Fruit fly (Drosophila melanogaster): ENCODE measurements around the gene Coq2.

Gene Coq2

DNA sequence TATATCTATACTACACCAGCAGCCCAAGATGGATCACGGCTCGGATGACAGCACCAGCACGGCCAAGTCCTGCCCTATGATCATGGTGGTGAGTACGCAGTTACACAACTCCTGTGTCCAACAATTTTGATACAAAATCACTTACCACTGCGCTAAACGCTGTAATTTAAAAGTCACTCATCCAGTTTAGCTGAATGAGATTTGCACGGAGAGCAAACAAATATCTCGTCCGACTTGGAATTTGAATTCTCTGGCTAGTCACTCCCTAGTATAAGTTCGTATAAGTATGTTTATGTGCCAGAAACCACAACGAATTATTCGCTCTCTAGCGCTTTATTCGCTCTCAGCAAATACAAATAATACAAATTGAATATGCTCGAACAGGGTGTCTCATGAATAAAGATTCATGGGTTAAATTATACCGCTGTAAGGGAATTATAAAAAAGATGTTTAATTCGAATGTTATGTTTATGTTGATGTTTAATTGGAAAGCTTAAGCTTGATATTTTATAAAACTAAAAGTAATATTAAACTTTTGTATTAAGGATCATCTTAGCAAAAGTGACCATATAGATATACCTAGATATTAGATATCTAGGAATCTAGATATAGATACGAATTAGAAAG, 1.5 kb upstream of the Coq2 start:
- peak; percentile 6 for TF ChIP-seq CG7045 (GFP tag; optimal IDR thresholded peaks at IDR 0.05)
- TF ChIP-seq Mnt (GFP tag; optimal IDR thresholded peaks at IDR 0.05) = no peak
- TF ChIP-seq kay (GFP tag; ENCODE audit: borderline replicate concordance) = no peak
- TF ChIP-seq CG33017 (tag; optimal IDR thresholded peaks at IDR 0.05) = peak; percentile 60
- no peak for TF ChIP-seq Crg-1 (GFP tag; optimal IDR thresholded peaks at IDR 0.05)
- TF ChIP-seq CG5204 (GFP tag; optimal IDR thresholded peaks at IDR 0.05) = no peak
- TF ChIP-seq cnc (optimal IDR thresholded peaks at IDR 0.05) = no peak
- TF ChIP-seq pad (GFP tag; optimal IDR thresholded peaks at IDR 0.05) = no peak
- TF ChIP-seq cic (GFP tag; optimal IDR thresholded peaks at IDR 0.05) = peak; percentile 37
- TF ChIP-seq CG11617 (GFP tag; optimal IDR thresholded peaks at IDR 0.05) = no peak
- TF ChIP-seq CG12768 (GFP tag; optimal IDR thresholded peaks at IDR 0.05) = no peak
- TF ChIP-seq bab1 (GFP tag; optimal IDR thresholded peaks at IDR 0.05) = no peak
- no peak for TF ChIP-seq toe (GFP tag; optimal IDR thresholded peaks at IDR 0.05)
- TF ChIP-seq CG1620 (GFP tag; optimal IDR thresholded peaks at IDR 0.05) = no peak
- peak; percentile 27 for TF ChIP-seq CG7101 (tag; optimal IDR thresholded peaks at IDR 0.05)
- TF ChIP-seq CG14711 (tag; optimal IDR thresholded peaks at IDR 0.05) = peak; percentile 29
- no peak for TF ChIP-seq Hr96 (GFP tag; optimal IDR thresholded peaks at IDR 0.05)
- no peak for TF ChIP-seq ovo (GFP tag; optimal IDR thresholded peaks at IDR 0.05)
- no peak for TF ChIP-seq tj (GFP tag; optimal IDR thresholded peaks at IDR 0.05)
- TF ChIP-seq Clk (GFP tag; optimal IDR thresholded peaks at IDR 0.05) = no peak

DNA sequence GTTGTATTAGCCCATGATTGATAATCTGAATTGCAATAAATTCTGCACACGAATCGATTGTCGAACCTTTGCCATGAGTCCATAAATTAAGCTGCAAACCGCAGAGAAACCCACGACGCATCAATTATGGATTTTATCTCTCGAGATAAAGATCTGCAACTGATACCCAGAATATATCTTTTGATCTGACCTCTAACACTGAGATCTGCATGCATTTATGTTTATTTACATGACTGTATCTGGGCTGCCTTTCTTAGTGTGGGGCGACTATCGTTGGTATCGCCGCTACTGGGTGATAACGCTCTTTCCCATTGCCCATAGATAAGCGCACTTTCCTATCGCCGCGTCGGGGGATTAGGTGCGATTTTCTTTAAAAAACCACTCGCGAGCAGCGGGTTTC, 872 bp upstream of the Coq2 start, which contains the start of gene Ctr1B:
Gene Ctr1B (plus strand): TSS at position 398 of the 400 bp plus-strand sequence.
- TF ChIP-seq pad (GFP tag; optimal IDR thresholded peaks at IDR 0.05) (no peak), Mnt (GFP tag; optimal IDR thresholded peaks at IDR 0.05) (no peak), CG33017 (tag; optimal IDR thresholded peaks at IDR 0.05) (no peak), tj (GFP tag; optimal IDR thresholded peaks at IDR 0.05) (no peak), CG5204 (GFP tag; optimal IDR thresholded peaks at IDR 0.05) (no peak)

DNA sequence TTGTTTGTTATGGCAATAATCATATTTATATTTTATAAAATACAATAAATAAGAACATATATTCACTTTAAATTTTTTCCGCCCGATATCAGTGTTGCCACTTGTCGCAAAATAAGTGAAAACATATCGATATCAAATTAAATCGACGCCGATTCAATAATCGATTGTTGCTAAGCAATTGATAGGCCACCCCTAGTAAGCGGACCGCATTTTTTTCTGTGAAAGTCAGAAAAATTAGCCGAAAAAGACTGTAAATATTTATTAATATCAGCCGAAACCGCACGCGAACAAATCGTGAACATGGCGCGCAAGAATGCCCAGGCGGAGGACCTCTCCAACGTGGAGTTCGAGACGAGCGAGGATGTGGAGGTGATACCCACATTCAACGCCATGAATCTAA, 3.3 kb downstream of the Coq2 start, which contains the start of gene CG7483:
Gene CG7483 (plus strand): TSS at position 171 of the 400 bp plus-strand sequence.
- TF ChIP-seq tj (GFP tag; optimal IDR thresholded peaks at IDR 0.05) = no peak
- peak; percentile 72 for TF ChIP-seq CG14711 (tag; optimal IDR thresholded peaks at IDR 0.05)
- no peak for TF ChIP-seq Hr96 (GFP tag; optimal IDR thresholded peaks at IDR 0.05)
- no peak for TF ChIP-seq CG7101 (tag; optimal IDR thresholded peaks at IDR 0.05)
- TF ChIP-seq Mnt (GFP tag; optimal IDR thresholded peaks at IDR 0.05) = peak; percentile 17
- TF ChIP-seq pad (GFP tag; optimal IDR thresholded peaks at IDR 0.05) = no peak
- peak; percentile 57 for TF ChIP-seq bab1 (GFP tag; optimal IDR thresholded peaks at IDR 0.05)
- TF ChIP-seq toe (GFP tag; optimal IDR thresholded peaks at IDR 0.05) = no peak

DNA sequence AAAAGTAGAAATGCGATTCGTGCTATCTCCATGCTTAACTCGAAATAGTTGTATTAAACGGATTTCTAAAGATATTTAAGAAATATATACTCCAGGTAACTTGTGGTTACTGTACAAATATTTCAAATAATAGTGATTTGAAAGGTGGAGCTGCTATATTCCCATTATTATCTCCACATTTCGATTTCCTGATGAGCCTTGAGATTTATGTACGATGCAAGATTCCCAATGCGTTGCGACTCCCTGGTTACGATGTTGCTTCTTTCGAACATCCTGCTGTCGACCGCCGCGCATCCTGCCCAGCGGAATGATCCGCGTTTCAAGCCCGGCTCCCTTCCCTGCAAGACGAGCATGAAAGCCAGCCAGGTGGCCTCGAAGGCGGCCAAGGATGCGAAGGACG, 4.3 kb downstream of the Coq2 start, which contains the start of the genes CG11694 and CG11698:
Gene CG11694 (minus strand): TSS at position 101 of the 400 bp plus-strand sequence.
Gene CG11698 (plus strand): TSS at position 152 of the 400 bp plus-strand sequence.
- no peak for TF ChIP-seq toe (GFP tag; optimal IDR thresholded peaks at IDR 0.05)
- TF ChIP-seq CG14711 (tag; optimal IDR thresholded peaks at IDR 0.05) = no peak
- TF ChIP-seq Clk (GFP tag; optimal IDR thresholded peaks at IDR 0.05) = no peak
- TF ChIP-seq CG7101 (tag; optimal IDR thresholded peaks at IDR 0.05) = no peak
- no peak for TF ChIP-seq ovo (GFP tag; optimal IDR thresholded peaks at IDR 0.05)
- no peak for TF ChIP-seq cic (GFP tag; optimal IDR thresholded peaks at IDR 0.05)
- no peak for TF ChIP-seq kay (GFP tag; ENCODE audit: borderline replicate concordance)
- TF ChIP-seq tj (GFP tag; optimal IDR thresholded peaks at IDR 0.05) = no peak
- TF ChIP-seq Hr96 (GFP tag; optimal IDR thresholded peaks at IDR 0.05) = no peak
- no peak for TF ChIP-seq Mnt (GFP tag; optimal IDR thresholded peaks at IDR 0.05)

DNA sequence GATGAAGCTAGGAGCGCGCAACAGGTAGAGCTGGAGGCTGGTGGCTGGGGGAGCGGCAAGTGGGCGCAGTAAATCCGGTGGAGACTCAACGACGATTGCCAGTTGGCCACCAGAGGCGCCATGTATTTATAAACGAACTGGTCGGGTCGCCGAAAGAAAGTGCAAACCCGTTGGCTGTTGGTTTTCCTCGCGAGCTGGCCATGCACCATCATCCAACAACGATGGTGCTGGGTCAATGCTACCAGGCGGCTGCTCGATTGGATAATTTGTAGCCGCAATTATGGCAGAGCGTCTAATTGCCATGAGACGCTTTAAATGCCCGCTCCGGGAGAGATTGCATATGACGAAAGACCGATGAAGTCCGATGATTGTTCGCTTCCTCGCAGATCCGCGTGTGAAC, 5.7 kb downstream of the Coq2 start, which contains the start of gene CG11693:
Gene CG11693 (minus strand): TSS at position 101 of the 400 bp plus-strand sequence.
- no peak for TF ChIP-seq Mnt (GFP tag; optimal IDR thresholded peaks at IDR 0.05)
- no peak for TF ChIP-seq toe (GFP tag; optimal IDR thresholded peaks at IDR 0.05)
- TF ChIP-seq pad (GFP tag; optimal IDR thresholded peaks at IDR 0.05) = no peak

DNA sequence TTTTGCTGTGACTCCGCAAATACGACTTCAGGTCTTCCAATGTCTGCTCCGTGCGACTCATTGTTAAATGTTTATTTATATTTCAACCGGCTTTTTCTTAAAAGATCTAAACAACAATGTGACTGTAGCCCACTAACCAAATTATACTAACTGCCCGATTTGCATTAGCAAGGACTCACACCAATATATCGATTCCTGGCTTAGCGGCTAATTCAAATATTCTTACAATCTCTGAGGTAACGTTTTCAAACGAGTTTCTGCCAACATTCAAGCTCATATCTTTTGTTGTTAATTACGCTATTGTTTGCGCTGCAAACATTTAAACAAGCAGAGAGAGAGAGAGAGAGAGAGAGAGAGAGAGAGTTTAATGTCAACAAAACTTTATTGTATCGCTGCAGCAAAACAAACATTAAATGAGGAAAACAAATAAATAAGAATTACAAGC, 7.8 kb downstream of the Coq2 start, which contains the start of gene tex:
Gene tex (minus strand): TSS at position 131 of the 445 bp plus-strand sequence.
- TF ChIP-seq CG33017 (tag; optimal IDR thresholded peaks at IDR 0.05) = no peak
- peak; percentile 24 for TF ChIP-seq cic (GFP tag; optimal IDR thresholded peaks at IDR 0.05)
- no peak for TF ChIP-seq tj (GFP tag; optimal IDR thresholded peaks at IDR 0.05)

DNA sequence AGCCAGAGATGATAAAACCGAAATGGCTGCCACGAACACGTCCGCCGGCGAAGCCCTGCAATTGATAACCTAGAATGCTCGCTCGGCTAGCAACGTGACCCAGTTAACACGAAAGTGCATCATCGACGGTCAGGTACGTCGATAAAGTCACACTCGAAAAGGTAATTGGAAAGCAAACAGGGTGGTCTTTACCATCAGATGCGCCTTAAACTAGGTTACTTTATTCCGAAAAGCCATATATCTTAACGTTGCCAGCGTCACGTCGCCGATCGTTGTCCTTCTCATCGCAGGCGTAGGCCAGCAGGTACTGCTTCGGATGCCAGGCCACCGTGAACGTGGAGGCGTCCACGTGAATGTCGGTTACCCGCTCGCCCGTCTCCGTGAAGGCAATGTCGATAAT, 9.1 kb downstream of the Coq2 start:
- TF ChIP-seq CG5204 (GFP tag; optimal IDR thresholded peaks at IDR 0.05) (no peak), bab1 (GFP tag; optimal IDR thresholded peaks at IDR 0.05) (no peak), CG7101 (tag; optimal IDR thresholded peaks at IDR 0.05) (no peak), Mnt (GFP tag; optimal IDR thresholded peaks at IDR 0.05) (no peak), pad (GFP tag; optimal IDR thresholded peaks at IDR 0.05) (no peak), CG33017 (tag; optimal IDR thresholded peaks at IDR 0.05) (no peak), ovo (GFP tag; optimal IDR thresholded peaks at IDR 0.05) (no peak), Hr96 (GFP tag; optimal IDR thresholded peaks at IDR 0.05) (no peak), tj (GFP tag; optimal IDR thresholded peaks at IDR 0.05) (no peak), kay (GFP tag; ENCODE audit: borderline replicate concordance) (no peak), Clk (GFP tag; optimal IDR thresholded peaks at IDR 0.05) (no peak)

Measured in whole organism, adult.